Worm (Caenorhabditis elegans) whole organism, L4/young adult: Measurements from ENCODE around the gene cng-1.

ENCODE experiments used
- W03F9.2 ChIP-seq: fragments of 150-350 bp; optimal IDR thresholded peaks from 2 replicates; lab custom pipeline; 2014; ENCODE audit warnings: missing biosample characterization, missing genetic modification characterization
- dao-5 ChIP-seq: sonication (generic microtip); optimal IDR thresholded peaks from 2 replicates; lab custom pipeline; 2016; ENCODE audit warnings: missing genotype, missing genetic modification characterization, moderate library complexity, missing compliant biosample characterization
- him-1 ChIP-seq: sonication (generic microtip); optimal IDR thresholded peaks from 2 replicates; lab custom pipeline; 2016; ENCODE audit warnings: missing genotype, missing genetic modification reagents, missing genetic modification characterization, missing compliant biosample characterization

DNA sequence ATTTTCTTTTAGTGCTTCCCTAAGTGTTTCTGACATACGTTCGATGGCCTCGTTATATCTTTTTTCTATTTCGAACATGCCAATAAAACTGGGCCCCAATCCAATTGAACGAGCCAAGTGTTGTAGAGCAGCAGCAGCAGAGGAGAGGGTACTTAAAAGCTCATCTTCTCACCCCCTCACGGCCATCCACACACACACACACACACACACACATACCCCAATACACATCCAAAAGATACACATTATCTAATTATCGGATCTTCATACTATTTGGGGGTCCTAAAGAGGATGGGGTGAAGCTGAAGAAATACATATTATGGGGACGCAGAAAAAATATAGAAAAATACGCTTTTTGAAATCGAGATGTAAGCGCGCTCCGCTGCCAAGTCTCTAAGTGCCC, 41.5 kb upstream of the cng-1 start:
- no peak for TF ChIP-seq him-1
- no peak for TF ChIP-seq dao-5 (tag; lab: Kevin White, UChicago)
- TF ChIP-seq W03F9.2 (tag; lab: Kevin White, UChicago): no peak
